Fruit fly (Drosophila melanogaster) whole organism, embryonic: ENCODE measurements around the gene CG31204.

Experiments used
- Bteb2 ChIP-seq: fragments of 200-800 bp; sonication (Bioruptor generic); optimal IDR thresholded peaks from 2 replicates; lab custom pipeline; 2016; ENCODE audit warnings: missing biosample characterization, missing genetic modification characterization
- CG10321 ChIP-seq: fragments of 200-800 bp; sonication (Bioruptor generic); IDR thresholded peaks from 2 replicates; pipeline ENCODE4 v1.3.6; 2022; ENCODE audit warnings: missing biosample characterization, missing genetic modification characterization
- CG11560 ChIP-seq: fragments of 200-800 bp; sonication (Bioruptor generic); IDR thresholded peaks from 3 replicates; pipeline ENCODE4 v1.3.6; 2022; ENCODE audit warnings: missing biosample characterization, missing genetic modification characterization
- CG12769 ChIP-seq: fragments of 200-800 bp; sonication (Bioruptor generic); optimal IDR thresholded peaks from 2 replicates; lab custom pipeline; 2019; ENCODE audit warnings: missing biosample characterization, mild to moderate bottlenecking, missing genetic modification characterization, moderate library complexity
- CG13624 ChIP-seq: fragments of 200-800 bp; sonication (Bioruptor generic); optimal IDR thresholded peaks from 2 replicates; lab custom pipeline; 2016; ENCODE audit warnings: missing biosample characterization, missing genetic modification characterization
- CG1529 ChIP-seq: fragments of 200-800 bp; sonication (Bioruptor generic); optimal IDR thresholded peaks from 3 replicates; lab custom pipeline; 2018; ENCODE audit warnings: missing biosample characterization, missing genetic modification characterization
- CG15696 ChIP-seq: fragments of 200-800 bp; sonication (Bioruptor generic); optimal IDR thresholded peaks from 2 replicates; lab custom pipeline; 2019; ENCODE audit warnings: missing biosample characterization, mild to moderate bottlenecking, missing genetic modification characterization, moderate library complexity
- CG16815 ChIP-seq: fragments of 200-800 bp; sonication (Bioruptor generic); optimal IDR thresholded peaks from 3 replicates; lab custom pipeline; 2017; ENCODE audit warnings: missing biosample characterization, mild to moderate bottlenecking, missing genetic modification characterization
- CG17385 ChIP-seq: fragments of 200-800 bp; sonication (Bioruptor generic); optimal IDR thresholded peaks from 3 replicates; lab custom pipeline; 2018; ENCODE audit warnings: missing biosample characterization, mild to moderate bottlenecking, missing genetic modification characterization
- CG2712 ChIP-seq: fragments of 200-800 bp; optimal IDR thresholded peaks from 3 replicates; lab custom pipeline; 2019; ENCODE audit warnings: missing biosample characterization, mild to moderate bottlenecking, missing genetic modification characterization, moderate library complexity
- CG31224 ChIP-seq: fragments of 200-800 bp; sonication (Bioruptor generic); IDR thresholded peaks from 2 replicates; pipeline ENCODE4 v1.3.6; 2022; ENCODE audit warnings: missing biosample characterization, missing genetic modification characterization
- CG33213 ChIP-seq: fragments of 200-800 bp; sonication (Bioruptor generic); optimal IDR thresholded peaks from 3 replicates; lab custom pipeline; 2016; ENCODE audit warnings: missing biosample characterization, missing genetic modification characterization
- CG4282 ChIP-seq: fragments of 200-800 bp; sonication (Bioruptor generic); optimal IDR thresholded peaks from 2 replicates; lab custom pipeline; 2016; ENCODE audit warnings: missing biosample characterization, missing genetic modification characterization
- CG6654 ChIP-seq: fragments of 200-800 bp; sonication (Bioruptor generic); optimal IDR thresholded peaks from 2 replicates; lab custom pipeline; 2017; ENCODE audit warnings: missing biosample characterization, mild to moderate bottlenecking, missing genetic modification characterization
- CG6689 ChIP-seq: fragments of 200-800 bp; sonication (Bioruptor generic); IDR thresholded peaks from 2 replicates; pipeline ENCODE4 v1.3.6; 2022; ENCODE audit warnings: missing biosample characterization, missing genetic modification characterization
- CG8290 ChIP-seq, 3 experiments: fragments of 200-800 bp; sonication (Bioruptor generic); optimal IDR thresholded peaks; 2 replicates each; lab custom pipeline; 2016 to 2019; ENCODE audit warnings: missing biosample characterization in 3 of 3, missing genetic modification characterization in 3 of 3, mild to moderate bottlenecking in 2 of 3, moderate library complexity in 1 of 3
- CHES-1-like ChIP-seq: fragments of 200-800 bp; sonication (Bioruptor generic); optimal IDR thresholded peaks from 2 replicates; lab custom pipeline; 2016; ENCODE audit warnings: missing biosample characterization, missing genetic modification characterization
- CkIIα-i1 ChIP-seq: fragments of 200-800 bp; sonication (Bioruptor generic); IDR thresholded peaks from 2 replicates; pipeline ENCODE4 v1.3.6; 2022; ENCODE audit warnings: missing biosample characterization, missing genetic modification characterization
- D19A ChIP-seq: fragments of 200-800 bp; optimal IDR thresholded peaks from 3 replicates; lab custom pipeline; 2019; ENCODE audit warnings: missing biosample characterization, mild to moderate bottlenecking, missing genetic modification characterization, moderate library complexity
- E2f2 ChIP-seq: fragments of 200-800 bp; sonication (Bioruptor generic); IDR thresholded peaks from 2 replicates; pipeline ENCODE4 v1.3.6; 2022; ENCODE audit warnings: missing biosample characterization, missing genetic modification characterization
- ERR ChIP-seq: fragments of 200-800 bp; sonication (Bioruptor generic); optimal IDR thresholded peaks from 2 replicates; lab custom pipeline; 2016; ENCODE audit warnings: missing biosample characterization, missing genetic modification characterization
- Jarid2 ChIP-seq: fragments of 200-800 bp; sonication (Bioruptor generic); optimal IDR thresholded peaks from 3 replicates; lab custom pipeline; 2017; ENCODE audit warnings: mild to moderate bottlenecking, missing biosample characterization, missing genetic modification reagents, missing genetic modification characterization
- Mrtf ChIP-seq: fragments of 200-800 bp; sonication (Bioruptor generic); IDR thresholded peaks from 3 replicates; pipeline ENCODE4 v1.3.6; 2022; ENCODE audit warnings: missing biosample characterization, missing genetic modification characterization
- Poxn ChIP-seq: fragments of 200-800 bp; sonication (Bioruptor generic); IDR thresholded peaks from 2 replicates; pipeline ENCODE4 v1.3.6; 2022; ENCODE audit warnings: missing biosample characterization, missing genetic modification characterization
- Rx ChIP-seq: fragments of 200-800 bp; sonication (Bioruptor generic); IDR thresholded peaks from 2 replicates; pipeline ENCODE4 v1.3.6; 2022; ENCODE audit warnings: missing biosample characterization, missing genetic modification characterization
- Ssrp ChIP-seq: fragments of 200-800 bp; sonication (Bioruptor generic); optimal IDR thresholded peaks from 2 replicates; lab custom pipeline; 2018; ENCODE audit warnings: missing biosample characterization, mild to moderate bottlenecking, missing genetic modification characterization, moderate library complexity
- Stat92E ChIP-seq, 3 experiments: fragments of >200 bp in 2 of 3; fragments of 200-800 bp in 1 of 3; sonication (Bioruptor generic) in 1 of 3; optimal IDR thresholded peaks; 2 replicates each; lab custom pipeline; 2017 to 2019; ENCODE audit warnings: missing biosample characterization in 3 of 3, missing genetic modification characterization in 3 of 3, mild to moderate bottlenecking in 1 of 3, moderate library complexity in 1 of 3
- Tbp ChIP-seq: fragments of >200 bp; optimal IDR thresholded peaks from 2 replicates; lab custom pipeline; 2018; ENCODE audit warnings: missing biosample characterization, missing genetic modification characterization
- Trl ChIP-seq, 3 experiments: fragments of >200 bp in 2 of 3; fragments of 200-800 bp in 1 of 3; sonication (Bioruptor generic) in 1 of 3; optimal IDR thresholded peaks; 2 replicates in 1 of 3; 3 replicates in 2 of 3; lab custom pipeline; 2016 to 2017; ENCODE audit warnings: missing biosample characterization in 1 of 3, missing genetic modification characterization in 1 of 3
- bowl ChIP-seq: fragments of 200-800 bp; sonication (Bioruptor generic); IDR thresholded peaks from 2 replicates; pipeline ENCODE4 v1.3.6; 2022; ENCODE audit warnings: missing biosample characterization, missing genetic modification characterization
- caup ChIP-seq: fragments of 200-800 bp; sonication (Bioruptor generic); optimal IDR thresholded peaks from 3 replicates; lab custom pipeline; 2017; ENCODE audit warnings: missing biosample characterization, mild to moderate bottlenecking, missing genetic modification characterization, moderate library complexity; ENCODE audit not compliant: severe bottlenecking
- crol ChIP-seq: fragments of 200-800 bp; sonication (Bioruptor generic); IDR thresholded peaks from 2 replicates; pipeline ENCODE4 v1.3.6; 2022; ENCODE audit warnings: missing biosample characterization, missing genetic modification characterization
- danr ChIP-seq: fragments of 200-800 bp; sonication (Bioruptor generic); IDR thresholded peaks from 2 replicates; pipeline ENCODE4 v1.3.6; 2022; ENCODE audit warnings: missing biosample characterization, missing genetic modification characterization
- dmrt11E ChIP-seq: fragments of 200-800 bp; sonication (Bioruptor generic); optimal IDR thresholded peaks from 3 replicates; lab custom pipeline; 2018; ENCODE audit warnings: missing biosample characterization, mild to moderate bottlenecking, missing genetic modification characterization, moderate library complexity
- eyg ChIP-seq: fragments of 200-800 bp; sonication (Bioruptor generic); optimal IDR thresholded peaks from 3 replicates; lab custom pipeline; 2016; ENCODE audit warnings: missing biosample characterization, missing genetic modification characterization
- hbn ChIP-seq: fragments of 200-800 bp; sonication (Bioruptor generic); IDR thresholded peaks from 2 replicates; pipeline ENCODE4 v1.3.6; 2022; ENCODE audit warnings: missing biosample characterization, missing genetic modification characterization; ENCODE audit not compliant: partially characterized antibody
- klu ChIP-seq: fragments of 200-800 bp; sonication (Bioruptor generic); IDR thresholded peaks from 2 replicates; pipeline ENCODE4 v1.3.6; 2022; ENCODE audit warnings: missing biosample characterization, missing genetic modification characterization
- mirr ChIP-seq: fragments of 200-800 bp; sonication (Bioruptor generic); optimal IDR thresholded peaks from 3 replicates; lab custom pipeline; 2018; ENCODE audit warnings: missing biosample characterization, mild to moderate bottlenecking, missing genetic modification characterization
- nerfin-2 ChIP-seq: fragments of 200-800 bp; sonication (Bioruptor generic); IDR thresholded peaks from 2 replicates; pipeline ENCODE4 v1.3.6; 2022; ENCODE audit warnings: missing biosample characterization, missing genetic modification characterization; ENCODE audit not compliant: partially characterized antibody
- odd ChIP-seq: fragments of 200-800 bp; sonication (Bioruptor generic); optimal IDR thresholded peaks from 2 replicates; lab custom pipeline; 2017; ENCODE audit warnings: missing biosample characterization, mild to moderate bottlenecking, missing genetic modification characterization
- otp ChIP-seq: fragments of 200-800 bp; sonication (Bioruptor generic); IDR thresholded peaks from 3 replicates; pipeline ENCODE4, ENCODE4 v1.3.6; 2022; ENCODE audit warnings: missing biosample characterization, missing genetic modification characterization
- pfk ChIP-seq: fragments of 200-800 bp; sonication (Bioruptor generic); optimal IDR thresholded peaks from 2 replicates; lab custom pipeline; 2018; ENCODE audit warnings: missing biosample characterization, mild to moderate bottlenecking, missing genetic modification characterization, moderate library complexity
- phol ChIP-seq: fragments of 200-800 bp; sonication (Bioruptor generic); optimal IDR thresholded peaks from 3 replicates; lab custom pipeline; 2018; ENCODE audit warnings: missing biosample characterization, mild to moderate bottlenecking, missing genetic modification characterization, moderate library complexity
- shn ChIP-seq: fragments of 200-800 bp; sonication (Bioruptor generic); optimal IDR thresholded peaks from 3 replicates; lab custom pipeline; 2016; ENCODE audit warnings: missing biosample characterization, missing genetic modification characterization
- sob ChIP-seq: fragments of 200-800 bp; sonication (Bioruptor generic); IDR thresholded peaks from 2 replicates; pipeline ENCODE4 v1.3.6; 2022; ENCODE audit warnings: missing biosample characterization, missing genetic modification characterization
- sr ChIP-seq: fragments of 200-800 bp; sonication (Bioruptor generic); IDR thresholded peaks from 3 replicates; pipeline ENCODE4 v1.3.6; 2022; ENCODE audit warnings: missing biosample characterization, missing genetic modification characterization
- stwl ChIP-seq: fragments of 200-800 bp; sonication (Bioruptor generic); optimal IDR thresholded peaks from 3 replicates; lab custom pipeline; 2018; ENCODE audit warnings: missing biosample characterization, mild to moderate bottlenecking, missing genetic modification characterization, moderate library complexity
- tap ChIP-seq: fragments of 200-800 bp; optimal IDR thresholded peaks from 3 replicates; lab custom pipeline; 2019; ENCODE audit warnings: missing biosample characterization, mild to moderate bottlenecking, missing genetic modification characterization, moderate library complexity
- vvl ChIP-seq: fragments of 200-800 bp; sonication (Bioruptor generic); IDR thresholded peaks from 2 replicates; pipeline ENCODE4 v1.3.6; 2022; ENCODE audit warnings: missing biosample characterization, missing genetic modification characterization

Gene CG31204

dm6 chr3R:31395222-31395831 lies 2.0 kb upstream of the CG31204 start, which contains the start of the genes Ugt35D1 and Gcn2 (continued):
- TF ChIP-seq CG6689 (no peak), sob (GFP tag; lab: Robert Waterston, UW) (peak; percentile 23; the same call in 1 of the 2 replicates), tap (tag; lab: Kevin White, UChicago) (no peak), CG17385 (GFP tag; lab: Kevin White, UChicago) (no peak), crol (GFP tag; lab: Robert Waterston, UW) (no peak), CG1529 (GFP tag; lab: Kevin White, UChicago) (peak; percentile 63), CG10321 (GFP tag; lab: Robert Waterston, UW) (no peak), Bteb2 (GFP tag; lab: Kevin White, UChicago) (no peak), CG13624 (GFP tag; lab: Kevin White, UChicago) (peak; percentile 2), CG6654 (GFP tag; lab: Kevin White, UChicago) (no peak), dmrt11E (peak; percentile 67), CG16815 (no peak), eyg (GFP tag; lab: Kevin White, UChicago) (no peak), Rx (GFP tag; lab: Robert Waterston, UW) (no peak), CG2712 (tag; lab: Kevin White, UChicago) (no peak), klu (GFP tag; lab: Robert Waterston, UW) (no peak), phol (no peak), hbn (GFP tag; lab: Robert Waterston, UW) (peak; percentile 57), pfk (no peak), bowl (GFP tag; lab: Robert Waterston, UW) (no peak), odd (GFP tag; lab: Kevin White, UChicago) (no peak), sr (GFP tag; lab: Robert Waterston, UW) (peak; percentile 84), CG4282 (GFP tag; lab: Kevin White, UChicago) (no peak), CHES-1-like (GFP tag; lab: Kevin White, UChicago) (peak; percentile 7), shn (GFP tag; lab: Kevin White, UChicago) (no peak), E2f2 (GFP tag; lab: Robert Waterston, UW) (peak; percentile 92), otp (GFP tag; lab: Robert Waterston, UW) (peak; percentile 70; the same call in 2 of the 3 replicates), CG15696 (tag; lab: Kevin White, UChicago) (peak; percentile 83), CG8290 (GFP tag; optimal IDR thresholded peaks at IDR 0.05; lab: Kevin White, UChicago) (no peak), CG8290 (tag; optimal IDR thresholded peaks at IDR 0.05; lab: Kevin White, UChicago) (peak in 1 of 2 experiments; percentile 43), CG12769 (tag; lab: Kevin White, UChicago) (no peak), nerfin-2 (GFP tag; lab: Robert Waterston, UW) (0 out of 2 replicates have a peak, but pooled peaks have one; percentile 35), Tbp (no peak), Jarid2 (GFP tag; lab: Kevin White, UChicago) (no peak), CG33213 (GFP tag; lab: Kevin White, UChicago) (no peak), vvl (GFP tag; lab: Robert Waterston, UW) (peak; percentile 54; the same call in 1 of the 2 replicates), CkIIα-i1 (no peak), Trl (optimal IDR thresholded peaks at IDR 0.05; lab: Kevin White, UChicago) (no peak), Trl (GFP tag; optimal IDR thresholded peaks at IDR 0.05; lab: Kevin White, UChicago) (peak; percentile 36), Ssrp (tag; lab: Kevin White, UChicago) (no peak), danr (no peak), caup (GFP tag; lab: Kevin White, UChicago) (no peak), stwl (tag; lab: Kevin White, UChicago) (peak; percentile 46), Stat92E (GFP tag; optimal IDR thresholded peaks at IDR 0.05; lab: Kevin White, UChicago) (no peak), Poxn (no peak), CG31224 (GFP tag; lab: Robert Waterston, UW) (no peak), CG11560 (tag; lab: Robert Waterston, UW) (no peak), mirr (GFP tag; lab: Kevin White, UChicago) (no peak), Mrtf (GFP tag; lab: Robert Waterston, UW) (no peak), D19A (tag; lab: Kevin White, UChicago) (no peak), ERR (GFP tag; lab: Kevin White, UChicago) (no peak)
